Fruit fly (Drosophila melanogaster) whole organism: ENCODE results near the gene MtnE.

Source experiments
- EcR ChIP-seq, 2 experiments: fragments of >200 bp; optimal IDR thresholded peaks; 2 replicates each; lab custom pipeline; 2017; ENCODE audit warnings: missing biosample characterization in 2 of 2, missing genetic modification characterization in 2 of 2, missing genetic modification reagents in 2 of 2
- pan ChIP-seq: fragments of >200 bp; optimal IDR thresholded peaks from 2 replicates; lab custom pipeline; 2017
- usp ChIP-seq: fragments of >200 bp; optimal IDR thresholded peaks from 2 replicates; lab custom pipeline; 2017; ENCODE audit warnings: missing biosample characterization, missing genetic modification characterization, mixed read lengths

DNA sequence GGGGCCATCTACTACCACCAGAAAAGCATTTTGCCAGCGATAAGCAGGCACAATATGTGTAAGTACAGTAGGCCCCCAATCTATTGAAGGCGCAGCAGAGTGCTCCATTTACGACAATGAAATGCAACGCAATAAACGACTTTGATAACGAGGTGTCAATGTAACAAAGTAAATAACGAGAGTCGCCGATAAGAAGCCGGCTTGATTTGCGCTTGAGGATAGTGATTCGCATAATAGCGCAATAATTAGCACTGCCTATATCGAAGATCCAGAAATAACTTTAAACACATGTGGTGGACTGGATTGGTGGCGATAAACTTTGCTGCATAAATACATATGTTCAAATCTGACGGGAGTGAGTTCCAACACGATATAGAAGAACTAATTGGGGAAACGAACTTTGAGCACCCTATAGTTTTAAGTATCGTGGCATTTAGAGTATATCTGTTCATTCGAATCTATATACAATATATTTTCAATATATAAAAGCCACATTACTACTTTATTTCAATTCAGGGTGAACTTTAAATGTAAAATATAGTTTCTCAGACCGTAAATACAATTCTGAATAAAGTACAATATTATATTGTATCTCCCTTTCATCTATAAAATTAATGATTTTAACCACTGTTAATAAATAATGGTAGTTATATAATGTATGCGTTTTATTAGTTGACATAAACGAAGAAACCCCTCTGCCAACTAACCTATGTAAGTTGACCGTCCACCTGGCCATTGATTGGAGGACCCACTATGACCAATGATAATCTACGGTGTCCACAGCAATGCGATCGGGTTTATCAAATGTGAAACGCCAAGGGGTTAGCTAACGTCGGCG is 14.7 kb upstream of the MtnE start:
- TF ChIP-seq pan (lab: Kevin White, UChicago) (no peak), usp (no peak), EcR (GFP tag; optimal IDR thresholded peaks at IDR 0.05; lab: Kevin White, UChicago) (no peak)
